Worm (Caenorhabditis elegans): Measurements from ENCODE around the gene B0334.10.

B0334.10 gene

DNA sequence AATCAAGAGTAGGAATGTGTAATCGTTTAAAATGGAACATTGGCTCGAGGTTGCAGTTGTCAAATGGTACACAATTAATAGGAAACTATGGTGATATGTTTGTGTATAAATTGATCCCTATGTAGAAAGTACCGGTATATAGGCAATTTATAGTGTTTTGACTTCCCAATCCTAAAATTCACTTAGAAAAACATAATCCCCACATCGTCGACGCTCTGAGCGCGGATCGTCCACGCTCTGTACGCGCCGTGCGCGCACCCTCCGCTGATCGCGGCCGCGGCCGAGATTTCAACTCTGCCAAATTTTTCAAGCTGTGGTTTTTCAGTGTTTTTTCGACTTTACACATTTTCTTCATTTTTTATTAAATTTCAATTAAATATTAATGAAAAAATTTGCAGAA is 38.1 kb downstream of the B0334.10 start, which contains the start of gene F54D5.17:
Gene F54D5.17, plus strand, starts transcription at position 301 of the 400 bp plus-strand sequence.
- TF ChIP-seq madf-3 (GFP tag; IDR thresholded peaks at IDR 0.05) (no peak), zfh-2 (GFP tag; conservative IDR thresholded peaks at IDR 0.05) (0 out of 2 replicates have a peak, but pooled peaks have one; percentile 13)

DNA sequence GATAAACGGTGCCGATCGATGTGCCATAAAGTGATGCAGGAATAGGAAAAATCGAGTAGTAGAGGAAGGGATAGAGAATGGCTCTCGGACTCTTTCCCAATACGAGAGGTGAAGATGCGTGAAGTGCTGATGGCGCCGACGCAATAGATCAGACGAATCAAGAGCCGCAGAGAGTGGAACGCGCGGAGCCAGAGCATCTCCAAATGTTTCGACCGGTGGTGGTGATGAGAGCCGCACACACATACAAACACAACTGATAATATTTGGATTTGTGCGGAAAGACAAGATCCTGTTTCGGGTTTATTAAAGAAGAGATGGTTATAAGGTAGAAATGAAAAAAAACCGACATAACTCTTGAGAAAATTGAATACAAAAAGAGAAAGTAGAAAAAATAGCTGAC is 45.8 kb downstream of the B0334.10 start, which contains the start of gene F54D5.15:
Gene F54D5.15, minus strand, starts transcription at position 101 of the 400 bp plus-strand sequence.
- no peak for TF ChIP-seq akir-1 (GFP tag; optimal IDR thresholded peaks at IDR 0.05)
- 0 out of 2 replicates have a peak, but pooled peaks have one; percentile 22 for TF ChIP-seq zfh-2 (GFP tag; conservative IDR thresholded peaks at IDR 0.05)

DNA sequence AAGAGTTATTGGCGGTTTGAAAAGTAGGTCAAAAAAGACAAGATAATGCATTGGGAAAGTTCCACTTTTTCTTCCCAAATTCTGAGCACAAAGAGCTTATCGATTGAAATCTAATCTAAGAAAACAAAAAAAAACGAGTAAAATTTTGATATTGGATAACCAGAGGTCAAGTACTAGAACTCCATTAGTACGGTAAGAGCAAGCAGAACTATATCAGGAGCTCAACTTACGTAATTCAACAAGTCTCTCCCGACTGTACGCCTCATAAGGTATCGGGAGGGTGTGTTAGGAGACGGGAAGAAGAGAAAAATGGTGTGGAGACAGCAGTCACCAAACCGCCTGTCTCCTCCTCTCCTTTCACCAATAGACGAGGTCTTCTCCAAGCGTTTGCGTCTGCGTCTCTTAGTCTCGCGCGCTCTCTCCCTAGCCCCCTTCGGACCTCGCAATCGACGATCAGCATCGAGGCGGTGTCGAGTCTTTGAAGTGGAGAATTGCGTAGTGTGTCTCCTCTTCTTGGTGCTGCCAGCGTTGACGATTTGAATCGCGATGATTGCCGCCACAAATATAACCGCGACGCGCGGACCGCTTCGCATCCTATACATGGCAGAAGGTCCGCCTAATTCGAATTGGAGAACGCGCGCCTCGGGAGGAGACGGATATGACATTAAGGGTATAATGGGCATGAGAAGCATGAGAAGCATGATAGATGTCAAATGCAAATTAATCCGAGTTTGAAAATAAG is 48.9 kb downstream of the B0334.10 start, which contains the start of gene F54D5.5:
Gene F54D5.5, minus strand, starts transcription at position 51 of the 742 bp plus-strand sequence.
- TF ChIP-seq hmg-1.2 (GFP tag; IDR thresholded peaks at IDR 0.05) = peak; percentile 71
- TF ChIP-seq F37B4.10 (GFP tag; IDR thresholded peaks at IDR 0.05) = no peak
- peak; percentile 84 for TF ChIP-seq zfh-2 (GFP tag; conservative IDR thresholded peaks at IDR 0.05)
- no peak for TF ChIP-seq madf-3 (GFP tag; IDR thresholded peaks at IDR 0.05)
- TF ChIP-seq efl-1 (GFP tag; optimal IDR thresholded peaks at IDR 0.05) = peak; percentile 23

DNA sequence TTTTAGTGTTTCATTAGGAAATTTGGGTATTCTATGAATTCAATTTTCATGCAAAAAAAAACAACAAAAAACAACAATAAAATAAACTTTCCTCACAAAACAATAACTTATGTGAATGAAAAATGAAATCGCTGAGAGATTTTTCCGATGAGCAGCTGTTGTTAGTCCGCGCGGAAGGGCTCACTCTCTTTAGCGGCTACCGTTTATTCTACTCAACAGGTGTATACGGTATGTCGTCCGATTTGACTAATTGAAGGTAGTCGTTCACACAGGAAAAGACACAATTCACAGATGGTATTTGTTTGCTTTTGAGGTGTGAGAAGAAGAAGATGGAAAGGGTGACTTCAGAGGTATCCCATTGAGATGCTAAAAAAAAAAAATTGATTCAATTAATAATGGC is 50.4 kb downstream of the B0334.10 start:
- no peak for TF ChIP-seq atf-7 (tag; optimal IDR thresholded peaks at IDR 0.05)
